Fruit fly (Drosophila melanogaster): Measurements from ENCODE around the gene CG32071.

Gene CG32071

DNA sequence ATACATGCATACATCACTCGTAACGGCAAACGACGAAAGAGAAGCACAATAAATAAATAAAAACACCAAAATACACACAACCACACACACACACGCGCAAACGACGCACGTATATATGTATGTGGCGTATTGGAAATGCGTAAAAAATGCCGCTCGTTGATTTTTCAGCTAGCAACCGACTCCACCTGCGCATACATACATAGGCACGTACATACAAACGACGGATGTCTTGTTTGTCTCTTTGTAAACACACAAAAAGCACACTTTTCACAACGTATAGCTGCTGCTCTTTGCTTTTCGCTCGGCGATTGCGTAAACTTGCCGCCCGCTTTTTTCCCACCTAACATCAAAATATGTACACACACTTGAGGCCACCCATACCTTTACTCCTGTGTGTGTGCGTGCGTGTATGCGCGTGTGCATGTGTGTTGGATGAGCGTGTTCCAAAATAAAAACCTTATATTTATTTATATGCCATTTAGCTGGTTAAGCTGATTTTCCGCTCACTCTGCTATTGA lies 16.3 kb upstream of the CG32071 start (continued):
- TF ChIP-seq CG8944 (GFP tag; optimal IDR thresholded peaks at IDR 0.05) = no peak
- no peak for TF ChIP-seq grn (GFP tag; optimal IDR thresholded peaks at IDR 0.05)
- no peak for TF ChIP-seq CG17612 (GFP tag; IDR thresholded peaks at IDR 0.05)
- TF ChIP-seq pb (GFP tag; optimal IDR thresholded peaks at IDR 0.05) = no peak
- TF ChIP-seq dpn (GFP tag; optimal IDR thresholded peaks at IDR 0.05) = no peak
- TF ChIP-seq Xrp1 (GFP tag; IDR thresholded peaks at IDR 0.05) = no peak; the same call in 1 of the 2 replicates
- peak; percentile 63 for TF ChIP-seq Hey (tag; optimal IDR thresholded peaks at IDR 0.05)
- TF ChIP-seq dmrt11E (tag; optimal IDR thresholded peaks at IDR 0.05) = peak; percentile 1
- TF ChIP-seq MESR4 (GFP tag; optimal IDR thresholded peaks at IDR 0.05) = no peak
- TF ChIP-seq CG4424 (GFP tag; optimal IDR thresholded peaks at IDR 0.05) = no peak
- no peak for TF ChIP-seq CG7786 (GFP tag; optimal IDR thresholded peaks at IDR 0.05)
- no peak for TF ChIP-seq CG12744 (GFP tag; optimal IDR thresholded peaks at IDR 0.05)
- no peak for TF ChIP-seq CG11247 (GFP tag; IDR thresholded peaks at IDR 0.05)
- TF ChIP-seq Dll (GFP tag; IDR thresholded peaks at IDR 0.05; ENCODE audit: partially characterized antibody) = no peak
- no peak for TF ChIP-seq Lhr (GFP tag; optimal IDR thresholded peaks at IDR 0.05)
- TF ChIP-seq NfI (GFP tag; optimal IDR thresholded peaks at IDR 0.05) = no peak
- peak; percentile 98 for TF ChIP-seq cg (GFP tag; optimal IDR thresholded peaks at IDR 0.05)
- peak; percentile 64 for TF ChIP-seq CG13296 (GFP tag; optimal IDR thresholded peaks at IDR 0.05)
- peak in 1 of 2 experiments; percentile 100 for TF ChIP-seq Pdp1 (GFP tag; optimal IDR thresholded peaks at IDR 0.05)
- TF ChIP-seq btn (GFP tag; optimal IDR thresholded peaks at IDR 0.05) = no peak
- TF ChIP-seq gfzf (GFP tag; optimal IDR thresholded peaks at IDR 0.05) = no peak
- no peak for TF ChIP-seq Dref (GFP tag; IDR thresholded peaks at IDR 0.05)
- no peak for TF ChIP-seq bigmax (GFP tag; optimal IDR thresholded peaks at IDR 0.05)
- peak; percentile 53 for TF ChIP-seq CG2678 (tag; optimal IDR thresholded peaks at IDR 0.05)
- TF ChIP-seq CG10147 (GFP tag; optimal IDR thresholded peaks at IDR 0.05) = peak; percentile 56
- TF ChIP-seq phol (tag; optimal IDR thresholded peaks at IDR 0.05) = no peak
- no peak for TF ChIP-seq ro (GFP tag; IDR thresholded peaks at IDR 0.05)
- TF ChIP-seq mirr (GFP tag; optimal IDR thresholded peaks at IDR 0.05) = peak; percentile 91
- TF ChIP-seq nom (GFP tag; optimal IDR thresholded peaks at IDR 0.05) = no peak
- TF ChIP-seq sens-2 (GFP tag; IDR thresholded peaks at IDR 0.05) = no peak
- TF ChIP-seq CG34224 (GFP tag; IDR thresholded peaks at IDR 0.05; ENCODE audit: partially characterized antibody) = no peak
- no peak for TF ChIP-seq jing (GFP tag; optimal IDR thresholded peaks at IDR 0.05)
- TF ChIP-seq BtbVII (GFP tag; optimal IDR thresholded peaks at IDR 0.05) = peak; percentile 63
- no peak for TF ChIP-seq CG2712 (tag; optimal IDR thresholded peaks at IDR 0.05)
- peak; percentile 59 for TF ChIP-seq schlank (tag; optimal IDR thresholded peaks at IDR 0.05)
- no peak for TF ChIP-seq CG10321 (GFP tag; IDR thresholded peaks at IDR 0.05)
- no peak for TF ChIP-seq CG13775 (GFP tag; optimal IDR thresholded peaks at IDR 0.05)
- TF ChIP-seq Doc2 (GFP tag; IDR thresholded peaks at IDR 0.05) = no peak
- TF ChIP-seq Hr51 (GFP tag; optimal IDR thresholded peaks at IDR 0.05) = peak in 1 of 2 experiments; percentile 29
- TF ChIP-seq Ravus (GFP tag; IDR thresholded peaks at IDR 0.05) = no peak
- no peak for TF ChIP-seq da (GFP tag; optimal IDR thresholded peaks at IDR 0.05)
- TF ChIP-seq CG6254 (GFP tag; optimal IDR thresholded peaks at IDR 0.05) = peak; percentile 16
- no peak for TF ChIP-seq CG31388 (GFP tag; optimal IDR thresholded peaks at IDR 0.05)
- no peak for TF ChIP-seq CG6689 (GFP tag; IDR thresholded peaks at IDR 0.05)
- TF ChIP-seq kah (GFP tag; optimal IDR thresholded peaks at IDR 0.05) = peak; percentile 60
- peak; percentile 19 for TF ChIP-seq twi (tag; optimal IDR thresholded peaks at IDR 0.05)
- TF ChIP-seq CG10959 (GFP tag; IDR thresholded peaks at IDR 0.05) = no peak
- peak; percentile 36 for TF ChIP-seq CG13624 (GFP tag; optimal IDR thresholded peaks at IDR 0.05)
- no peak for TF ChIP-seq CG18619 (GFP tag; optimal IDR thresholded peaks at IDR 0.05)
- TF ChIP-seq NK7.1 (GFP tag; optimal IDR thresholded peaks at IDR 0.05) = no peak
- TF ChIP-seq wdn (GFP tag; IDR thresholded peaks at IDR 0.05) = no peak

Data from whole organism, embryonic.